Fruit fly (Drosophila melanogaster) S2 (cell line): Measurements from ENCODE around the gene Aatf.

Experiments used
- CG8478 ChIP-seq: fragments of >200 bp; optimal IDR thresholded peaks from 2 replicates; lab custom pipeline; 2018
- CTCF ChIP-seq, 2 experiments: fragments of >200 bp; optimal IDR thresholded peaks; 2 replicates each; lab custom pipeline; 2018

- no peak for TF ChIP-seq CTCF (optimal IDR thresholded peaks at IDR 0.05; lab: Kevin White, UChicago)
- TF ChIP-seq CG8478 (lab: Kevin White, UChicago), result no peak
Measured at dm6 chr2L:6677453-6677852, 40.0 kb upstream of the Aatf start, which contains the start of gene Nse1.
